Fruit fly (Drosophila melanogaster) whole organism, embryonic: ENCODE results near the gene lectin-37Da.

ENCODE experiments used
- Ada2b ChIP-seq: fragments of 200-800 bp; sonication (Bioruptor generic); IDR thresholded peaks from 2 replicates; pipeline ENCODE4 v1.3.6; 2022; ENCODE audit warnings: missing biosample characterization, missing genetic modification characterization
- Aef1 ChIP-seq: fragments of 200-800 bp; sonication (Bioruptor generic); IDR thresholded peaks from 3 replicates; pipeline ENCODE4 v1.3.6; 2022; ENCODE audit warnings: missing biosample characterization, missing genetic modification characterization
- CG1024 ChIP-seq: fragments of 200-800 bp; sonication (Bioruptor generic); IDR thresholded peaks from 2 replicates; pipeline ENCODE4 v1.3.6; 2022; ENCODE audit warnings: missing biosample characterization, missing genetic modification characterization
- CG11723 ChIP-seq: fragments of 200-800 bp; sonication (Bioruptor generic); optimal IDR thresholded peaks from 2 replicates; lab custom pipeline; 2017; ENCODE audit warnings: missing biosample characterization, mild to moderate bottlenecking, missing genetic modification characterization
- CG12104 ChIP-seq: fragments of 200-800 bp; sonication (Bioruptor generic); optimal IDR thresholded peaks from 3 replicates; lab custom pipeline; 2016; ENCODE audit warnings: missing biosample characterization, missing genetic modification characterization
- CG12769 ChIP-seq: fragments of 200-800 bp; sonication (Bioruptor generic); optimal IDR thresholded peaks from 2 replicates; lab custom pipeline; 2019; ENCODE audit warnings: missing biosample characterization, mild to moderate bottlenecking, missing genetic modification characterization, moderate library complexity
- CG13894 ChIP-seq: fragments of 200-800 bp; sonication (Bioruptor generic); optimal IDR thresholded peaks from 3 replicates; lab custom pipeline; 2018; ENCODE audit warnings: missing biosample characterization, mild to moderate bottlenecking, missing genetic modification characterization, moderate library complexity
- CG16815 ChIP-seq: fragments of 200-800 bp; sonication (Bioruptor generic); optimal IDR thresholded peaks from 3 replicates; lab custom pipeline; 2017; ENCODE audit warnings: missing biosample characterization, mild to moderate bottlenecking, missing genetic modification characterization
- CG16863 ChIP-seq: fragments of 200-800 bp; sonication (Bioruptor generic); optimal IDR thresholded peaks from 3 replicates; lab custom pipeline; 2016; ENCODE audit warnings: missing biosample characterization, missing genetic modification characterization
- CG17328 ChIP-seq: fragments of 200-800 bp; sonication (Bioruptor generic); IDR thresholded peaks from 2 replicates; pipeline ENCODE4 v1.3.6; 2022; ENCODE audit warnings: missing biosample characterization, missing genetic modification characterization
- CG17385 ChIP-seq: fragments of 200-800 bp; sonication (Bioruptor generic); optimal IDR thresholded peaks from 3 replicates; lab custom pipeline; 2018; ENCODE audit warnings: missing biosample characterization, mild to moderate bottlenecking, missing genetic modification characterization
- CG18476 ChIP-seq: fragments of 200-800 bp; sonication (Bioruptor generic); optimal IDR thresholded peaks from 2 replicates; lab custom pipeline; 2016; ENCODE audit warnings: missing biosample characterization, mild to moderate bottlenecking, missing genetic modification characterization
- CG32767 ChIP-seq: fragments of 200-800 bp; sonication (Bioruptor generic); IDR thresholded peaks from 2 replicates; pipeline ENCODE4 v1.3.6; 2022; ENCODE audit warnings: missing biosample characterization, missing genetic modification characterization
- CG7556 ChIP-seq: fragments of 200-800 bp; sonication (Bioruptor generic); optimal IDR thresholded peaks from 2 replicates; lab custom pipeline; 2017; ENCODE audit warnings: missing biosample characterization, mild to moderate bottlenecking, missing genetic modification characterization
- CG7839 ChIP-seq: fragments of 200-800 bp; sonication (Bioruptor generic); optimal IDR thresholded peaks from 3 replicates; lab custom pipeline; 2018; ENCODE audit warnings: missing biosample characterization, mild to moderate bottlenecking, missing genetic modification characterization, moderate library complexity
- CG7963 ChIP-seq: fragments of 200-800 bp; sonication (Bioruptor generic); IDR thresholded peaks from 3 replicates; pipeline ENCODE4 v1.3.6; 2022; ENCODE audit warnings: missing biosample characterization, missing genetic modification characterization; ENCODE audit not compliant: partially characterized antibody
- CG8359 ChIP-seq: fragments of 200-800 bp; sonication (Bioruptor generic); optimal IDR thresholded peaks from 2 replicates; lab custom pipeline; 2017; ENCODE audit warnings: missing biosample characterization, mild to moderate bottlenecking, missing genetic modification characterization, borderline replicate concordance
- CG9797 ChIP-seq: fragments of 200-800 bp; sonication (Bioruptor generic); optimal IDR thresholded peaks from 3 replicates; lab custom pipeline; 2018; ENCODE audit warnings: missing biosample characterization, mild to moderate bottlenecking, missing genetic modification characterization
- D ChIP-seq, 2 experiments: fragments of 200-800 bp in 1 of 2; fragments of >200 bp in 1 of 2; sonication (Bioruptor generic) in 1 of 2; optimal IDR thresholded peaks; 2 replicates in 1 of 2; 3 replicates in 1 of 2; lab custom pipeline; 2017; ENCODE audit warnings: mild to moderate bottlenecking in 1 of 2, missing biosample characterization in 1 of 2, missing genetic modification characterization in 1 of 2, missing genetic modification reagents in 1 of 2
- Drgx ChIP-seq: fragments of 200-800 bp; sonication (Bioruptor generic); IDR thresholded peaks from 2 replicates; pipeline ENCODE4 v1.3.6; 2022; ENCODE audit warnings: missing biosample characterization, missing genetic modification characterization
- Eip74EF ChIP-seq, 2 experiments: fragments of 200-800 bp in 1 of 2; fragments of >200 bp in 1 of 2; sonication (Bioruptor generic) in 1 of 2; optimal IDR thresholded peaks; 2 replicates each; lab custom pipeline; 2017 to 2019; ENCODE audit warnings: missing biosample characterization in 2 of 2, missing genetic modification characterization in 2 of 2, mild to moderate bottlenecking in 1 of 2, moderate library complexity in 1 of 2
- GATAe ChIP-seq: fragments of 200-800 bp; sonication (Bioruptor generic); conservative IDR thresholded peaks from 2 replicates; pipeline ENCODE4 v1.3.6; 2022; ENCODE audit warnings: missing biosample characterization, missing genetic modification characterization
- HLH3B ChIP-seq: fragments of 200-800 bp; sonication (Bioruptor generic); IDR thresholded peaks from 2 replicates; pipeline ENCODE4 v1.3.6; 2022; ENCODE audit warnings: missing biosample characterization, missing genetic modification characterization
- Lim3 ChIP-seq: fragments of 200-800 bp; sonication (Bioruptor generic); IDR thresholded peaks from 2 replicates; pipeline ENCODE4 v1.3.6; 2022; ENCODE audit warnings: missing biosample characterization, missing genetic modification characterization
- MESR4 ChIP-seq: fragments of 200-800 bp; sonication (Bioruptor generic); optimal IDR thresholded peaks from 2 replicates; lab custom pipeline; 2018; ENCODE audit warnings: missing biosample characterization, mild to moderate bottlenecking, missing genetic modification characterization, moderate library complexity
- Mes4 ChIP-seq: fragments of 200-800 bp; sonication (Bioruptor generic); optimal IDR thresholded peaks from 2 replicates; lab custom pipeline; 2016; ENCODE audit warnings: missing biosample characterization, missing genetic modification characterization
- Myb ChIP-seq: fragments of 200-800 bp; sonication (Bioruptor generic); optimal IDR thresholded peaks from 2 replicates; lab custom pipeline; 2016; ENCODE audit warnings: missing biosample characterization, missing genetic modification characterization
- Poxn ChIP-seq: fragments of 200-800 bp; sonication (Bioruptor generic); IDR thresholded peaks from 2 replicates; pipeline ENCODE4 v1.3.6; 2022; ENCODE audit warnings: missing biosample characterization, missing genetic modification characterization
- Tbp ChIP-seq: fragments of >200 bp; optimal IDR thresholded peaks from 2 replicates; lab custom pipeline; 2018; ENCODE audit warnings: missing biosample characterization, missing genetic modification characterization
- ac ChIP-seq: fragments of 200-800 bp; sonication (Bioruptor generic); optimal IDR thresholded peaks from 3 replicates; lab custom pipeline; 2017; ENCODE audit warnings: missing biosample characterization, mild to moderate bottlenecking, missing genetic modification characterization
- cad ChIP-seq: fragments of >200 bp; optimal IDR thresholded peaks from 2 replicates; lab custom pipeline; 2017; ENCODE audit warnings: missing biosample characterization, missing genetic modification characterization
- chinmo ChIP-seq: fragments of 200-800 bp; sonication (Bioruptor generic); IDR thresholded peaks from 4 replicates; pipeline ENCODE4 v1.3.6; 2022; ENCODE audit warnings: missing biosample characterization, missing genetic modification characterization; ENCODE audit not compliant: partially characterized antibody
- crol ChIP-seq: fragments of 200-800 bp; sonication (Bioruptor generic); IDR thresholded peaks from 2 replicates; pipeline ENCODE4 v1.3.6; 2022; ENCODE audit warnings: missing biosample characterization, missing genetic modification characterization
- dpn ChIP-seq, 2 experiments: fragments of 200-800 bp; sonication (Bioruptor generic); optimal IDR thresholded peaks; 3 replicates each; lab custom pipeline; 2016; ENCODE audit warnings: missing biosample characterization in 2 of 2, missing genetic modification characterization in 2 of 2
- en ChIP-seq: fragments of 200-800 bp; sonication (Bioruptor generic); optimal IDR thresholded peaks from 2 replicates; lab custom pipeline; 2016; ENCODE audit warnings: missing biosample characterization, missing genetic modification characterization
- gce ChIP-seq: fragments of 200-800 bp; sonication (Bioruptor generic); IDR thresholded peaks from 3 replicates; pipeline ENCODE4 v1.3.6; 2022; ENCODE audit warnings: missing biosample characterization, missing genetic modification characterization
- lab ChIP-seq: fragments of 200-800 bp; sonication (Bioruptor generic); optimal IDR thresholded peaks from 3 replicates; lab custom pipeline; 2017; ENCODE audit warnings: missing biosample characterization, missing genetic modification characterization, mild to moderate bottlenecking, moderate library complexity, missing genetic modification reagents
- lilli ChIP-seq: fragments of 200-800 bp; sonication (Bioruptor generic); optimal IDR thresholded peaks from 3 replicates; lab custom pipeline; 2016; ENCODE audit warnings: missing biosample characterization, missing genetic modification characterization
- lov ChIP-seq, 2 experiments: fragments of 200-800 bp in 1 of 2; fragments of >200 bp in 1 of 2; sonication (Bioruptor generic) in 1 of 2; IDR thresholded peaks in 1 of 2; optimal IDR thresholded peaks in 1 of 2; 2 replicates in 1 of 2; 3 replicates in 1 of 2; pipeline versions ENCODE4 v1.3.6 to Lab custom; 2017 to 2022; ENCODE audit warnings: missing biosample characterization in 1 of 2, missing genetic modification characterization in 1 of 2
- oc ChIP-seq: fragments of 200-800 bp; sonication (Bioruptor generic); optimal IDR thresholded peaks from 2 replicates; lab custom pipeline; 2018; ENCODE audit warnings: missing biosample characterization, mild to moderate bottlenecking, missing genetic modification characterization, moderate library complexity
- pan ChIP-seq, 4 experiments: fragments of >200 bp in 3 of 4; fragments of 200-800 bp in 1 of 4; sonication (Bioruptor generic) in 1 of 4; optimal IDR thresholded peaks in 3 of 4; IDR thresholded peaks in 1 of 4; 2 replicates each; pipeline versions ENCODE4 v1.3.6 to Lab custom; 2017 to 2022; ENCODE audit warnings: missing biosample characterization in 2 of 4, missing genetic modification characterization in 2 of 4, mixed read lengths in 1 of 4
- pho ChIP-seq: fragments of 200-800 bp; sonication (Bioruptor generic); optimal IDR thresholded peaks from 2 replicates; lab custom pipeline; 2016; ENCODE audit warnings: missing biosample characterization, missing genetic modification characterization
- pnt ChIP-seq: fragments of 200-800 bp; sonication (Bioruptor generic); optimal IDR thresholded peaks from 3 replicates; lab custom pipeline; 2016; ENCODE audit warnings: missing biosample characterization, missing genetic modification characterization
- run ChIP-seq: fragments of 200-800 bp; sonication (Bioruptor generic); optimal IDR thresholded peaks from 3 replicates; lab custom pipeline; 2018; ENCODE audit warnings: missing biosample characterization, mild to moderate bottlenecking, missing genetic modification characterization
- sisA ChIP-seq: fragments of 200-800 bp; sonication (Bioruptor generic); IDR thresholded peaks from 2 replicates; pipeline ENCODE4 v1.3.6; 2022; ENCODE audit warnings: missing biosample characterization, missing genetic modification characterization
- sr ChIP-seq: fragments of 200-800 bp; sonication (Bioruptor generic); IDR thresholded peaks from 3 replicates; pipeline ENCODE4 v1.3.6; 2022; ENCODE audit warnings: missing biosample characterization, missing genetic modification characterization
- usp ChIP-seq: fragments of >200 bp; optimal IDR thresholded peaks from 2 replicates; lab custom pipeline; 2017; ENCODE audit warnings: missing biosample characterization, missing genetic modification characterization
- zf30C ChIP-seq: fragments of 200-800 bp; sonication (Bioruptor generic); optimal IDR thresholded peaks from 3 replicates; lab custom pipeline; 2018; ENCODE audit warnings: missing biosample characterization, mild to moderate bottlenecking, missing genetic modification characterization

Gene lectin-37Da

DNA sequence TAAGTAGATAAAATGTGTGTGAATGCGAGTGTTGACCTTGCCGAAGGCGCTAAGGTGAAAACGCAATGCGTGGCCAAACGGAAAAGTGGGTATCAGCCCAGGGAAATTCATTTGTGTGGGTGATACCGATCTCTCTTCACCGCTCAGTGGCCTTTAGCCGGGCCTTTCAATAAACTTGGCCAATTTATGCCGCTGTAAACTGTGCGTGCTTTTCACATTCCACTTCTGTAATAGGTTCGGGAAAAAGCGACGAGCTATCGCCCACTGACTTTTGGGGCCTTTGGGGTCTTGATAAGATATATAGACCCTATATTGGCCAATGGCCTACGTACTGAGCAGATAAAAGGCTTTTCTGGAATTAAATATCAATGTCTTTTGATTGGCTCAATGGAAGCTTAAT is 3.5 kb downstream of the lectin-37Da start (continued):
- TF ChIP-seq pan (optimal IDR thresholded peaks at IDR 0.05; lab: Kevin White, UChicago) = no peak
- no peak for TF ChIP-seq pan (GFP tag; optimal IDR thresholded peaks at IDR 0.05 in 1 of 2, IDR thresholded peaks at IDR 0.05 in 1 of 2)
- TF ChIP-seq Eip74EF (GFP tag; optimal IDR thresholded peaks at IDR 0.05; lab: Kevin White, UChicago) = no peak
- TF ChIP-seq Lim3 (GFP tag; lab: Robert Waterston, UW) = no peak
- no peak for TF ChIP-seq CG18476 (GFP tag; lab: Kevin White, UChicago)
- no peak for TF ChIP-seq CG1024 (GFP tag; lab: Robert Waterston, UW)
- 0 out of 2 replicates have a peak, but pooled peaks have one; percentile 18 for TF ChIP-seq CG17328 (GFP tag; lab: Robert Waterston, UW)
- no peak for TF ChIP-seq HLH3B (GFP tag; lab: Robert Waterston, UW)
- TF ChIP-seq Ada2b = no peak
- no peak for TF ChIP-seq Myb (GFP tag; lab: Kevin White, UChicago)
- TF ChIP-seq GATAe (GFP tag; lab: Robert Waterston, UW) = peak; percentile 62
- TF ChIP-seq en = no peak
- TF ChIP-seq sr (GFP tag; lab: Robert Waterston, UW) = peak; percentile 69; the same call in 2 of the 3 replicates
- no peak for TF ChIP-seq pho (GFP tag; lab: Kevin White, UChicago)
- no peak for TF ChIP-seq chinmo (GFP tag; lab: Robert Waterston, UW)
- TF ChIP-seq CG16815 = no peak
- TF ChIP-seq CG12769 = peak; percentile 65
- no peak for TF ChIP-seq CG9797 (GFP tag; lab: Kevin White, UChicago)

DNA sequence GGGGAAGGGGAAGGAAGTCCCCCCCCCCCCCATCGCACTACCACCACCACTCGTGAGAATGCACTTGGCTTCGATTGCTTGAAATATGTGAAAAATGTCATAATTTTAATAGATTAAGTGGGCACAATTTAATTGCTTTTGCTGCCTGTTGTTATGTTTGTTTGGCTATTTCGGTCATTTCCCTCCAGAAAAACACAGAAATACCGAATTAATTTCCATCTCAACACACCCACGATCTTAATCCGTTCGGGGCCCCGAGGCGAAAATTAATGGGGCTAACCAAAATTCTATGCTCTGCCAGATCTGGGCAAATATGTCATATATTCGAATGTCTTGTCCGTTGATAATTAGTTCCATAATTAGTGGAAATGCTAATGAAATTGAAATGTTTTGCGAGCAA is 4.5 kb downstream of the lectin-37Da start:
- no peak for TF ChIP-seq Poxn
- no peak for TF ChIP-seq Drgx
- no peak for TF ChIP-seq zf30C (GFP tag; lab: Kevin White, UChicago)
- TF ChIP-seq run (tag; lab: Kevin White, UChicago) = no peak
- TF ChIP-seq CG11723 (GFP tag; lab: Kevin White, UChicago) = no peak
- TF ChIP-seq oc = no peak
- TF ChIP-seq dpn (GFP tag; optimal IDR thresholded peaks at IDR 0.05; lab: Kevin White, UChicago) = no peak
- TF ChIP-seq CG7963 = 0 out of 3 replicates have a peak, but pooled peaks have one; percentile 11
- TF ChIP-seq HLH3B (GFP tag; lab: Robert Waterston, UW) = no peak
- TF ChIP-seq pnt (GFP tag; lab: Kevin White, UChicago) = no peak
- TF ChIP-seq lilli (GFP tag; lab: Kevin White, UChicago) = no peak
- no peak for TF ChIP-seq pho (GFP tag; lab: Kevin White, UChicago)
- TF ChIP-seq Tbp (GFP tag; lab: Kevin White, UChicago) = no peak
- no peak for TF ChIP-seq lov (optimal IDR thresholded peaks at IDR 0.05; lab: Kevin White, UChicago)
- TF ChIP-seq lov (GFP tag; IDR thresholded peaks at IDR 0.05; lab: Robert Waterston, UW) = no peak
- no peak for TF ChIP-seq usp (GFP tag; lab: Kevin White, UChicago)
- peak; percentile 63; the same call in 1 of the 2 replicates for TF ChIP-seq crol (GFP tag; lab: Robert Waterston, UW)
- 0 out of 4 replicates have a peak, but pooled peaks have one; percentile 46 for TF ChIP-seq chinmo (GFP tag; lab: Robert Waterston, UW)
- no peak for TF ChIP-seq CG32767
- no peak for TF ChIP-seq Mes4 (GFP tag; lab: Kevin White, UChicago)
- no peak for TF ChIP-seq D (optimal IDR thresholded peaks at IDR 0.05; lab: Kevin White, UChicago)
- no peak for TF ChIP-seq D (GFP tag; optimal IDR thresholded peaks at IDR 0.05; lab: Kevin White, UChicago)
- TF ChIP-seq CG8359 = no peak
- no peak for TF ChIP-seq lab (GFP tag; lab: Kevin White, UChicago)
- TF ChIP-seq CG17385 (GFP tag; lab: Kevin White, UChicago) = no peak
- 0 out of 3 replicates have a peak, but pooled peaks have one; percentile 36 for TF ChIP-seq gce
- TF ChIP-seq ac (GFP tag; lab: Kevin White, UChicago) = no peak
- no peak for TF ChIP-seq CG16863 (GFP tag; lab: Kevin White, UChicago)
- TF ChIP-seq MESR4 (GFP tag; lab: Kevin White, UChicago) = no peak
- TF ChIP-seq sisA (GFP tag; lab: Robert Waterston, UW) = no peak
- no peak for TF ChIP-seq CG7839 (tag; lab: Kevin White, UChicago)
- no peak for TF ChIP-seq CG13894 (tag; lab: Kevin White, UChicago)
- TF ChIP-seq Aef1 (GFP tag; lab: Robert Waterston, UW) = no peak
- TF ChIP-seq cad (GFP tag; lab: Kevin White, UChicago) = no peak
- no peak for TF ChIP-seq CG7556 (GFP tag; lab: Kevin White, UChicago)
- peak; percentile 70; the same call in 1 of the 3 replicates for TF ChIP-seq sr (GFP tag; lab: Robert Waterston, UW)
- no peak for TF ChIP-seq CG12104 (GFP tag; lab: Kevin White, UChicago)
